Fruit fly (Drosophila melanogaster) whole organism, prepupa: ENCODE results near the gene CG13247.

Experiments used
- Eip75B ChIP-seq: fragments of 200-800 bp; sonication (Bioruptor generic); optimal IDR thresholded peaks from 3 replicates; lab custom pipeline; 2016; ENCODE audit warnings: missing biosample characterization, missing genetic modification characterization
- Met ChIP-seq: fragments of 200-800 bp; sonication (Bioruptor generic); optimal IDR thresholded peaks from 3 replicates; lab custom pipeline; 2016; ENCODE audit warnings: missing biosample characterization, missing genetic modification characterization

DNA sequence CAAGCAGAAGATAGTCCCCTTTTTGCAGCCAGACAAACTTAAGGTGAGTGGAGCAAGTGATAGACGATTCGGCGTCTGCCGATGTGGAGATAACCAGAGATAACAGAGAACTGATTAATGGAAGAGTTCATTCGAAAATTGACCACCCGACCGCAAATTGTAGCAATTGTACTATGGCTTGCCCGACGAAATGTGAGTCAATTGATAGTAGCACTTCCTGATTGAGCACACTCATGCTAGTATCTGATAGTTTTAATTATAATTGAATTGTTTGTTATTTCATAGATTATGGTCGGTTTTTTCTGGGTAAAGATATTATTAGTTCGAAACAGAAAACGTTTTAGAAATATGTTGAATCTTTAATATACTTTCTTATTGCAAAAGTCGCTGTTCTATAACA is 15.8 kb upstream of the CG13247 start:
- TF ChIP-seq Met (GFP tag; lab: Kevin White, UChicago) (no peak), Eip75B (GFP tag; lab: Kevin White, UChicago) (no peak)
